Worm (Caenorhabditis elegans) whole organism, early embryonic: ENCODE data around the gene flwr-1.

Experiments
- B0310.2 ChIP-seq: sonication (generic microtip); optimal IDR thresholded peaks from 2 replicates; lab custom pipeline; 2016; ENCODE audit warnings: mild to moderate bottlenecking, missing genetic modification characterization, missing compliant biosample characterization
- F13C5.2 ChIP-seq: sonication (generic microtip); optimal IDR thresholded peaks from 2 replicates; lab custom pipeline; 2017; ENCODE audit warnings: mild to moderate bottlenecking, missing genetic modification characterization, inconsistent platforms, missing compliant biosample characterization
- aly-1 ChIP-seq: sonication (generic microtip); optimal IDR thresholded peaks from 2 replicates; lab custom pipeline; 2016; ENCODE audit warnings: missing genetic modification characterization, missing compliant biosample characterization
- ama-1 ChIP-seq: fragments of 150-350 bp; optimal IDR thresholded peaks from 2 replicates; lab custom pipeline; 2014
- ets-7 ChIP-seq: sonication (generic microtip); optimal IDR thresholded peaks from 2 replicates; lab custom pipeline; 2016; ENCODE audit warnings: missing genotype, missing genetic modification characterization, missing compliant biosample characterization
- flt-1 ChIP-seq: fragments of 200-800 bp; sonication (Bioruptor generic); IDR thresholded peaks from 2 replicates; pipeline ENCODE4 v1.3.6; 2022; ENCODE audit warnings: missing genetic modification characterization, missing compliant biosample characterization
- hmg-4 ChIP-seq: fragments of 200-800 bp; sonication (Bioruptor generic); optimal IDR thresholded peaks from 2 replicates; lab custom pipeline; 2018; ENCODE audit warnings: mild to moderate bottlenecking, missing genetic modification characterization, missing compliant biosample characterization
- pes-1 ChIP-seq: fragments of 200-800 bp; sonication (Bioruptor generic); IDR thresholded peaks from 2 replicates; pipeline ENCODE4 v1.3.6; 2022; ENCODE audit warnings: missing genetic modification reagents, missing genetic modification characterization, missing compliant biosample characterization
- scrt-1 ChIP-seq: fragments of 200-800 bp; sonication (Bioruptor generic); IDR thresholded peaks from 2 replicates; pipeline ENCODE4 v1.3.6; 2022; ENCODE audit warnings: missing genetic modification characterization, missing compliant biosample characterization
- sea-1 ChIP-seq: fragments of 200-800 bp; sonication (Bioruptor generic); conservative IDR thresholded peaks from 2 replicates; pipeline ENCODE4 v1.3.6; 2022; ENCODE audit warnings: missing genetic modification characterization, missing compliant biosample characterization
- tbx-11 ChIP-seq: fragments of 200-800 bp; sonication (Bioruptor generic); IDR thresholded peaks from 2 replicates; pipeline ENCODE4 v1.3.6; 2022; ENCODE audit warnings: missing genetic modification characterization, missing compliant biosample characterization
- tra-4 ChIP-seq: sonication (generic microtip); optimal IDR thresholded peaks from 2 replicates; lab custom pipeline; 2017; ENCODE audit warnings: missing genetic modification characterization, missing compliant biosample characterization

DNA sequence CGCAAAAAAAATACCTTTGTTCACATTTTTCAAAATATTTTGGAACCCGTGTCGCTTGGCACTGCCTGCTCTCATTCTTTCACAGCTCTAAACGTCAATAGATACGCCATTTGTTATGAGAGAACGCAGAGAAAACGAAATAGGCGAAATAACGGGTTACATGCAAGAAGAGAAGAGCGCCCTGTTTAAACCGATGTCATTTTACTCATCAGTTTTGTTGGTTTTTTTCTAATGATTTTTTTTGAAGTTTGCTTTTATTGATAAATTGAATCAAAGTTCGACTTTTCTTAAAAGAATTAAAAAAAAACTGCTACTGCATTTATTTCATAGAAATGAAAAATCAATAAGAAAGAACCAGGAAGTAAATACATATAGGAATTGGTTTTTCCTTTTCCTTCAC lies 8.7 kb upstream of the flwr-1 start:
- TF ChIP-seq B0310.2 (tag; lab: Kevin White, UChicago) (no peak), F13C5.2 (no peak), ama-1 (lab: Kevin White, UChicago) (no peak), tbx-11 (GFP tag; lab: Robert Waterston, UW) (no peak), ets-7 (no peak), sea-1 (GFP tag; lab: Robert Waterston, UW) (no peak), scrt-1 (GFP tag; lab: Robert Waterston, UW) (no peak), aly-1 (tag; lab: Kevin White, UChicago) (no peak), hmg-4 (GFP tag; lab: Kevin White, UChicago) (no peak), pes-1 (GFP tag; lab: Robert Waterston, UW) (no peak), flt-1 (GFP tag; lab: Robert Waterston, UW) (no peak), tra-4 (tag; lab: Kevin White, UChicago) (no peak)
